Fruit fly (Drosophila melanogaster) whole organism, embryonic: ENCODE measurements around the gene Atg12.

Source experiments
- Atf-2 ChIP-seq: fragments of 200-800 bp; sonication (Bioruptor generic); optimal IDR thresholded peaks from 2 replicates; lab custom pipeline; 2016; ENCODE audit warnings: missing biosample characterization, missing genetic modification characterization
- BtbVII ChIP-seq: fragments of 200-800 bp; sonication (Bioruptor generic); optimal IDR thresholded peaks from 3 replicates; lab custom pipeline; 2017; ENCODE audit warnings: missing biosample characterization, mild to moderate bottlenecking, missing genetic modification characterization
- CG1024 ChIP-seq: fragments of 200-800 bp; sonication (Bioruptor generic); IDR thresholded peaks from 2 replicates; pipeline ENCODE4 v1.3.6; 2022; ENCODE audit warnings: missing biosample characterization, missing genetic modification characterization
- CG10462 ChIP-seq: fragments of 200-800 bp; sonication (Bioruptor generic); optimal IDR thresholded peaks from 2 replicates; lab custom pipeline; 2016; ENCODE audit warnings: missing biosample characterization, missing genetic modification characterization
- CG11456 ChIP-seq: fragments of 200-800 bp; sonication (Bioruptor generic); IDR thresholded peaks from 3 replicates; pipeline ENCODE4 v1.3.6; 2022; ENCODE audit warnings: missing biosample characterization, missing genetic modification characterization
- CG12659 ChIP-seq: fragments of 200-800 bp; sonication (Bioruptor generic); optimal IDR thresholded peaks from 3 replicates; lab custom pipeline; 2017; ENCODE audit warnings: mild to moderate bottlenecking, missing biosample characterization, missing genetic modification reagents, missing genetic modification characterization
- CG13624 ChIP-seq: fragments of 200-800 bp; sonication (Bioruptor generic); optimal IDR thresholded peaks from 2 replicates; lab custom pipeline; 2016; ENCODE audit warnings: missing biosample characterization, missing genetic modification characterization
- CG15269 ChIP-seq: fragments of 200-800 bp; sonication (Bioruptor generic); optimal IDR thresholded peaks from 2 replicates; lab custom pipeline; 2018; ENCODE audit warnings: missing biosample characterization, mild to moderate bottlenecking, missing genetic modification characterization, moderate library complexity
- CG15514 ChIP-seq: fragments of 200-800 bp; sonication (Bioruptor generic); optimal IDR thresholded peaks from 3 replicates; lab custom pipeline; 2017; ENCODE audit warnings: missing biosample characterization, missing genetic modification characterization, mild to moderate bottlenecking, moderate library complexity, missing genetic modification reagents
- CG17568 ChIP-seq: fragments of 200-800 bp; sonication (Bioruptor generic); optimal IDR thresholded peaks from 2 replicates; lab custom pipeline; 2018; ENCODE audit warnings: missing biosample characterization, mild to moderate bottlenecking, missing genetic modification characterization, moderate library complexity
- CG17802 ChIP-seq: fragments of 200-800 bp; sonication (Bioruptor generic); optimal IDR thresholded peaks from 2 replicates; lab custom pipeline; 2018; ENCODE audit warnings: missing biosample characterization, mild to moderate bottlenecking, missing genetic modification characterization, moderate library complexity
- CG30431 ChIP-seq: fragments of 200-800 bp; sonication (Bioruptor generic); optimal IDR thresholded peaks from 2 replicates; lab custom pipeline; 2017; ENCODE audit warnings: missing biosample characterization, missing genetic modification characterization
- CG3726 ChIP-seq: fragments of 200-800 bp; sonication (Bioruptor generic); IDR thresholded peaks from 3 replicates; pipeline ENCODE4, ENCODE4 v1.3.6; 2022; ENCODE audit warnings: missing biosample characterization, missing genetic modification characterization
- CG4404 ChIP-seq: fragments of 200-800 bp; sonication (Bioruptor generic); IDR thresholded peaks from 2 replicates; pipeline ENCODE4 v1.3.6; 2022; ENCODE audit warnings: missing biosample characterization, missing genetic modification characterization
- CG6791 ChIP-seq: fragments of 200-800 bp; sonication (Bioruptor generic); IDR thresholded peaks from 3 replicates; pipeline ENCODE4 v1.3.6; 2022; ENCODE audit warnings: missing biosample characterization, missing genetic modification characterization; ENCODE audit not compliant: partially characterized antibody
- CrebB ChIP-seq: fragments of 200-800 bp; sonication (Bioruptor generic); optimal IDR thresholded peaks from 3 replicates; lab custom pipeline; 2018; ENCODE audit warnings: missing biosample characterization, mild to moderate bottlenecking, missing genetic modification characterization
- D ChIP-seq, 2 experiments: fragments of 200-800 bp in 1 of 2; fragments of >200 bp in 1 of 2; sonication (Bioruptor generic) in 1 of 2; optimal IDR thresholded peaks; 2 replicates in 1 of 2; 3 replicates in 1 of 2; lab custom pipeline; 2017; ENCODE audit warnings: mild to moderate bottlenecking in 1 of 2, missing biosample characterization in 1 of 2, missing genetic modification characterization in 1 of 2, missing genetic modification reagents in 1 of 2
- Doc3 ChIP-seq: fragments of 200-800 bp; sonication (Bioruptor generic); IDR thresholded peaks from 3 replicates; pipeline ENCODE4 v1.3.6; 2022; ENCODE audit warnings: missing biosample characterization, missing genetic modification characterization; ENCODE audit not compliant: partially characterized antibody
- Eip74EF ChIP-seq, 2 experiments: fragments of 200-800 bp in 1 of 2; fragments of >200 bp in 1 of 2; sonication (Bioruptor generic) in 1 of 2; optimal IDR thresholded peaks; 2 replicates each; lab custom pipeline; 2017 to 2019; ENCODE audit warnings: missing biosample characterization in 2 of 2, missing genetic modification characterization in 2 of 2, mild to moderate bottlenecking in 1 of 2, moderate library complexity in 1 of 2
- Elba2 ChIP-seq: fragments of 200-800 bp; sonication (Bioruptor generic); optimal IDR thresholded peaks from 3 replicates; lab custom pipeline; 2016; ENCODE audit warnings: missing biosample characterization, missing genetic modification characterization
- Lpt ChIP-seq: fragments of >200 bp; optimal IDR thresholded peaks from 2 replicates; lab custom pipeline; 2018; ENCODE audit warnings: missing biosample characterization, missing genetic modification characterization
- Max ChIP-seq: fragments of 200-800 bp; sonication (Bioruptor generic); optimal IDR thresholded peaks from 2 replicates; lab custom pipeline; 2016; ENCODE audit warnings: missing biosample characterization, mild to moderate bottlenecking, missing genetic modification characterization
- Mes4 ChIP-seq: fragments of 200-800 bp; sonication (Bioruptor generic); optimal IDR thresholded peaks from 2 replicates; lab custom pipeline; 2016; ENCODE audit warnings: missing biosample characterization, missing genetic modification characterization
- Neu2 ChIP-seq: fragments of 200-800 bp; sonication (Bioruptor generic); optimal IDR thresholded peaks from 3 replicates; lab custom pipeline; 2016; ENCODE audit warnings: missing biosample characterization, missing genetic modification characterization, borderline replicate concordance
- Opbp ChIP-seq: fragments of 200-800 bp; sonication (Bioruptor generic); IDR thresholded peaks from 3 replicates; pipeline ENCODE4 v1.3.6; 2022; ENCODE audit warnings: missing biosample characterization, missing genetic modification characterization; ENCODE audit not compliant: partially characterized antibody
- Rfx ChIP-seq: fragments of 200-800 bp; sonication (Bioruptor generic); IDR thresholded peaks from 2 replicates; pipeline ENCODE4 v1.3.6; 2022; ENCODE audit warnings: missing biosample characterization, missing genetic modification characterization
- Six4 ChIP-seq: fragments of 200-800 bp; sonication (Bioruptor generic); optimal IDR thresholded peaks from 2 replicates; lab custom pipeline; 2016; ENCODE audit warnings: missing biosample characterization, missing genetic modification characterization
- TFAM ChIP-seq: fragments of 200-800 bp; sonication (Bioruptor generic); optimal IDR thresholded peaks from 2 replicates; lab custom pipeline; 2017; ENCODE audit warnings: missing biosample characterization, missing genetic modification characterization, inconsistent platforms
- ab ChIP-seq: fragments of 200-800 bp; sonication (Bioruptor generic); optimal IDR thresholded peaks from 2 replicates; lab custom pipeline; 2016; ENCODE audit warnings: missing biosample characterization, missing genetic modification characterization
- bigmax ChIP-seq: fragments of 200-800 bp; sonication (Bioruptor generic); optimal IDR thresholded peaks from 2 replicates; lab custom pipeline; 2018; ENCODE audit warnings: missing biosample characterization, mild to moderate bottlenecking, missing genetic modification characterization
- cg ChIP-seq: fragments of 200-800 bp; sonication (Bioruptor generic); optimal IDR thresholded peaks from 3 replicates; lab custom pipeline; 2019; ENCODE audit warnings: missing biosample characterization, mild to moderate bottlenecking, missing genetic modification characterization, moderate library complexity
- chinmo ChIP-seq: fragments of 200-800 bp; sonication (Bioruptor generic); IDR thresholded peaks from 4 replicates; pipeline ENCODE4 v1.3.6; 2022; ENCODE audit warnings: missing biosample characterization, missing genetic modification characterization; ENCODE audit not compliant: partially characterized antibody
- dmrt11E ChIP-seq: fragments of 200-800 bp; sonication (Bioruptor generic); optimal IDR thresholded peaks from 3 replicates; lab custom pipeline; 2018; ENCODE audit warnings: missing biosample characterization, mild to moderate bottlenecking, missing genetic modification characterization, moderate library complexity
- en ChIP-seq: fragments of 200-800 bp; sonication (Bioruptor generic); optimal IDR thresholded peaks from 2 replicates; lab custom pipeline; 2016; ENCODE audit warnings: missing biosample characterization, missing genetic modification characterization
- fd3F ChIP-seq: fragments of 200-800 bp; sonication (Bioruptor generic); optimal IDR thresholded peaks from 2 replicates; lab custom pipeline; 2018; ENCODE audit warnings: missing biosample characterization, mild to moderate bottlenecking, missing genetic modification characterization, moderate library complexity
- gcm2 ChIP-seq: fragments of 200-800 bp; sonication (Bioruptor generic); optimal IDR thresholded peaks from 2 replicates; lab custom pipeline; 2016; ENCODE audit warnings: missing biosample characterization, missing genetic modification characterization
- gfzf ChIP-seq: fragments of 200-800 bp; sonication (Bioruptor generic); optimal IDR thresholded peaks from 2 replicates; lab custom pipeline; 2016; ENCODE audit warnings: missing biosample characterization, mild to moderate bottlenecking, missing genetic modification characterization, moderate library complexity
- gsb ChIP-seq: fragments of 200-800 bp; sonication (Bioruptor generic); IDR thresholded peaks from 2 replicates; pipeline ENCODE4 v1.3.6; 2022; ENCODE audit warnings: missing biosample characterization, missing genetic modification characterization
- h ChIP-seq: fragments of >200 bp; optimal IDR thresholded peaks from 2 replicates; lab custom pipeline; 2017
- ind ChIP-seq: fragments of 200-800 bp; sonication (Bioruptor generic); optimal IDR thresholded peaks from 3 replicates; lab custom pipeline; 2016; ENCODE audit warnings: missing biosample characterization, missing genetic modification characterization
- jigr1 ChIP-seq: fragments of 200-800 bp; sonication (Bioruptor generic); IDR thresholded peaks from 3 replicates; pipeline ENCODE4 v1.3.6; 2022; ENCODE audit warnings: missing biosample characterization, missing genetic modification characterization
- peb ChIP-seq: fragments of 200-800 bp; sonication (Bioruptor generic); IDR thresholded peaks from 2 replicates; pipeline ENCODE4 v1.3.6; 2022; ENCODE audit warnings: missing biosample characterization, missing genetic modification characterization
- phol ChIP-seq: fragments of 200-800 bp; sonication (Bioruptor generic); optimal IDR thresholded peaks from 3 replicates; lab custom pipeline; 2018; ENCODE audit warnings: missing biosample characterization, mild to moderate bottlenecking, missing genetic modification characterization, moderate library complexity
- ranshi ChIP-seq: fragments of 200-800 bp; sonication (Bioruptor generic); IDR thresholded peaks from 2 replicates; pipeline ENCODE4 v1.3.6; 2022; ENCODE audit warnings: missing biosample characterization, missing genetic modification characterization
- sc ChIP-seq, 3 experiments: fragments of >200 bp in 2 of 3; fragments of 200-800 bp in 1 of 3; sonication (Bioruptor generic) in 1 of 3; optimal IDR thresholded peaks; 2 replicates in 2 of 3; 3 replicates in 1 of 3; lab custom pipeline; 2017; ENCODE audit warnings: mild to moderate bottlenecking in 1 of 3, missing biosample characterization in 1 of 3, missing genetic modification characterization in 1 of 3, missing genetic modification reagents in 1 of 3
- schlank ChIP-seq: fragments of 200-800 bp; sonication (Bioruptor generic); optimal IDR thresholded peaks from 2 replicates; lab custom pipeline; 2018; ENCODE audit warnings: missing biosample characterization, mild to moderate bottlenecking, missing genetic modification characterization
- sens ChIP-seq: fragments of 200-800 bp; sonication (Bioruptor generic); peaks from one replicate; lab custom pipeline; 2016; ENCODE audit warnings: missing biosample characterization, missing genetic modification characterization
- sima ChIP-seq: fragments of 200-800 bp; sonication (Bioruptor generic); optimal IDR thresholded peaks from 2 replicates; lab custom pipeline; 2016; ENCODE audit warnings: missing biosample characterization, missing genetic modification characterization
- sisA ChIP-seq: fragments of 200-800 bp; sonication (Bioruptor generic); IDR thresholded peaks from 2 replicates; pipeline ENCODE4 v1.3.6; 2022; ENCODE audit warnings: missing biosample characterization, missing genetic modification characterization
- stwl ChIP-seq: fragments of 200-800 bp; sonication (Bioruptor generic); optimal IDR thresholded peaks from 3 replicates; lab custom pipeline; 2018; ENCODE audit warnings: missing biosample characterization, mild to moderate bottlenecking, missing genetic modification characterization, moderate library complexity
- trem ChIP-seq: fragments of 200-800 bp; optimal IDR thresholded peaks from 3 replicates; lab custom pipeline; 2019; ENCODE audit warnings: missing biosample characterization, mild to moderate bottlenecking, missing genetic modification characterization, moderate library complexity

Atg12 gene

dm6 chr3L:12118156-12118555 is 18.6 kb upstream of the Atg12 start, which contains the start of gene ssp (continued):
- TF ChIP-seq CrebB (tag; lab: Kevin White, UChicago) (no peak), CG17802 (no peak), Rfx (GFP tag; lab: Robert Waterston, UW) (no peak), ranshi (no peak), CG11456 (no peak), Neu2 (no peak), en (GFP tag; lab: Kevin White, UChicago) (no peak), gsb (GFP tag; lab: Robert Waterston, UW) (no peak), gfzf (GFP tag; lab: Kevin White, UChicago) (no peak), ab (no peak), CG3726 (GFP tag; lab: Robert Waterston, UW) (no peak), Opbp (GFP tag; lab: Robert Waterston, UW) (peak; percentile 86), BtbVII (GFP tag; lab: Kevin White, UChicago) (no peak), CG17568 (GFP tag; lab: Kevin White, UChicago) (no peak), D (optimal IDR thresholded peaks at IDR 0.05; lab: Kevin White, UChicago) (no peak), D (GFP tag; optimal IDR thresholded peaks at IDR 0.05; lab: Kevin White, UChicago) (no peak), trem (tag; lab: Kevin White, UChicago) (peak; percentile 41), gcm2 (GFP tag; lab: Kevin White, UChicago) (no peak), Lpt (no peak), peb (GFP tag; lab: Robert Waterston, UW) (no peak), dmrt11E (tag; lab: Kevin White, UChicago) (no peak), Eip74EF (GFP tag; optimal IDR thresholded peaks at IDR 0.05; lab: Kevin White, UChicago) (no peak), CG15514 (GFP tag; lab: Kevin White, UChicago) (no peak), CG1024 (GFP tag; lab: Robert Waterston, UW) (no peak), CG13624 (no peak), chinmo (GFP tag; lab: Robert Waterston, UW) (0 out of 4 replicates have a peak, but pooled peaks have one; percentile 27), ind (GFP tag; lab: Kevin White, UChicago) (no peak), CG12659 (GFP tag; lab: Kevin White, UChicago) (peak; percentile 14), Atf-2 (GFP tag; lab: Kevin White, UChicago) (no peak), cg (GFP tag; lab: Kevin White, UChicago) (no peak), sens (GFP tag; lab: Kevin White, UChicago) (peak; percentile 7), h (lab: Kevin White, UChicago) (no peak), Mes4 (no peak), schlank (tag; lab: Kevin White, UChicago) (no peak), sima (no peak), Six4 (no peak), CG30431 (GFP tag; lab: Kevin White, UChicago) (no peak), stwl (peak; percentile 79), CG4404 (GFP tag; lab: Robert Waterston, UW) (no peak), fd3F (no peak), CG6791 (GFP tag; lab: Robert Waterston, UW) (peak; percentile 81), Elba2 (no peak), Max (GFP tag; lab: Kevin White, UChicago) (no peak), sisA (GFP tag; lab: Robert Waterston, UW) (no peak), CG10462 (GFP tag; lab: Kevin White, UChicago) (no peak), jigr1 (GFP tag; lab: Robert Waterston, UW) (no peak), phol (no peak), bigmax (GFP tag; lab: Kevin White, UChicago) (no peak), sc (optimal IDR thresholded peaks at IDR 0.05; lab: Kevin White, UChicago) (no peak), sc (GFP tag; optimal IDR thresholded peaks at IDR 0.05; lab: Kevin White, UChicago) (no peak), Doc3 (GFP tag; lab: Robert Waterston, UW) (peak; percentile 79), CG15269 (tag; lab: Kevin White, UChicago) (no peak), TFAM (GFP tag; lab: Kevin White, UChicago) (no peak)
